Worm (Caenorhabditis elegans): ENCODE measurements around the gene sas-4.

sas-4 gene

ce11 chrIII:8334432-8334831 lies 16.0 kb upstream of the sas-4 start, which contains the start of gene ZC262.4:
Gene ZC262.4, minus strand, starts transcription at chrIII:8334532.
- no peak for TF ChIP-seq crh-2 (tag; optimal IDR thresholded peaks at IDR 0.05)
- TF ChIP-seq nhr-11 (tag; optimal IDR thresholded peaks at IDR 0.05): no peak
- no peak for TF ChIP-seq egl-27 (tag; optimal IDR thresholded peaks at IDR 0.05)
- no peak for TF ChIP-seq elt-1 (tag; optimal IDR thresholded peaks at IDR 0.05)
- no peak for TF ChIP-seq R02D3.7 (tag; optimal IDR thresholded peaks at IDR 0.05)
- no peak for TF ChIP-seq nhr-129 (tag; optimal IDR thresholded peaks at IDR 0.05)
- TF ChIP-seq F13H6.1 (tag; optimal IDR thresholded peaks at IDR 0.05): no peak
- no peak for TF ChIP-seq nhr-6 (tag; optimal IDR thresholded peaks at IDR 0.05)
- TF ChIP-seq mab-5 (tag; optimal IDR thresholded peaks at IDR 0.05): no peak
- TF ChIP-seq lsy-2 (tag; optimal IDR thresholded peaks at IDR 0.05): no peak
- no peak for TF ChIP-seq alr-1 (tag; optimal IDR thresholded peaks at IDR 0.05)
- TF ChIP-seq skn-1 (tag; optimal IDR thresholded peaks at IDR 0.05): no peak
- TF ChIP-seq dmd-4 (tag; optimal IDR thresholded peaks at IDR 0.05): no peak
- no peak for TF ChIP-seq nhr-25 (tag; optimal IDR thresholded peaks at IDR 0.05)
- TF ChIP-seq ztf-11 (tag; optimal IDR thresholded peaks at IDR 0.05): no peak

ce11 chrIII:8331779-8332178 lies 13.4 kb upstream of the sas-4 start, which contains the start of the genes mrps-18A and ZC262.2:
Gene mrps-18A, minus strand, starts transcription at chrIII:8331919.
Gene ZC262.2, plus strand, starts transcription at chrIII:8332062.
- TF ChIP-seq nhr-129 (tag; optimal IDR thresholded peaks at IDR 0.05) (peak; percentile 21), mbf-1 (tag; optimal IDR thresholded peaks at IDR 0.05) (no peak), lsy-2 (tag; optimal IDR thresholded peaks at IDR 0.05) (peak; percentile 73 to 97), C34F6.9 (tag; optimal IDR thresholded peaks at IDR 0.05) (peak; percentile 31)

- TF ChIP-seq ztf-4 (tag; optimal IDR thresholded peaks at IDR 0.05): no peak
- TF ChIP-seq F13H6.1 (tag; optimal IDR thresholded peaks at IDR 0.05): no peak
- TF ChIP-seq mab-5 (tag; optimal IDR thresholded peaks at IDR 0.05): no peak
- no peak for TF ChIP-seq blmp-1 (tag; optimal IDR thresholded peaks at IDR 0.05; ENCODE audit: insufficient read depth)
- no peak for TF ChIP-seq nhr-6 (tag; optimal IDR thresholded peaks at IDR 0.05)
- no peak for TF ChIP-seq mdl-1 (tag; optimal IDR thresholded peaks at IDR 0.05)
- no peak for TF ChIP-seq Y55F3AM.14 (GFP tag; optimal IDR thresholded peaks at IDR 0.05)
- TF ChIP-seq ceh-82 (tag; optimal IDR thresholded peaks at IDR 0.05): no peak
- TF ChIP-seq lin-39 (tag; optimal IDR thresholded peaks at IDR 0.05): no peak
- TF ChIP-seq nhr-23 (tag; optimal IDR thresholded peaks at IDR 0.05): no peak
- TF ChIP-seq mbf-1 (tag; optimal IDR thresholded peaks at IDR 0.05): no peak
These were observed 12.8 kb upstream of the sas-4 start, which contains the start of gene iglr-2 for ce11 chrIII:8331211-8331610. Gene iglr-2, minus strand, starts transcription at chrIII:8331311.

- TF ChIP-seq fos-1 (tag; optimal IDR thresholded peaks at IDR 0.05) (peak; percentile 36), unc-55 (GFP tag; optimal IDR thresholded peaks at IDR 0.05) (no peak)
These were observed 7.5 kb upstream of the sas-4 start, which contains the start of gene ZC262.13 for ce11 chrIII:8325574-8326513. Gene ZC262.13, plus strand, starts transcription at chrIII:8326214.

ce11 chrIII:8324412-8324811 lies 6.0 kb upstream of the sas-4 start, which contains the start of gene F10E9.12:
Gene F10E9.12, plus strand, starts transcription at chrIII:8324542.
- no peak for TF ChIP-seq C34F6.9 (tag; optimal IDR thresholded peaks at IDR 0.05)
- TF ChIP-seq ceh-16 (tag; optimal IDR thresholded peaks at IDR 0.05): no peak
- no peak for TF ChIP-seq lin-13 (GFP tag; optimal IDR thresholded peaks at IDR 0.05)
- TF ChIP-seq nhr-25 (tag; optimal IDR thresholded peaks at IDR 0.05): no peak
- no peak for TF ChIP-seq ceh-82 (tag; optimal IDR thresholded peaks at IDR 0.05)

ce11 chrIII:8322645-8323213 lies 4.3 kb upstream of the sas-4 start, which contains the start of gene F10E9.1:
Gene F10E9.1, plus strand, starts transcription at chrIII:8323163.
- TF ChIP-seq sem-4 (tag; optimal IDR thresholded peaks at IDR 0.05) (no peak), nhr-21 (tag; optimal IDR thresholded peaks at IDR 0.05) (peak; percentile 21), dmd-4 (tag; optimal IDR thresholded peaks at IDR 0.05) (no peak), nhr-6 (tag; optimal IDR thresholded peaks at IDR 0.05) (no peak), lsy-2 (tag; optimal IDR thresholded peaks at IDR 0.05) (peak in 1 of 2 experiments; percentile 32), sma-9 (GFP tag; optimal IDR thresholded peaks at IDR 0.05) (no peak), sma-9 (tag; optimal IDR thresholded peaks at IDR 0.05) (no peak), ama-1 (optimal IDR thresholded peaks at IDR 0.05) (no peak), zag-1 (tag; optimal IDR thresholded peaks at IDR 0.05) (no peak), ZK546.5 (tag; optimal IDR thresholded peaks at IDR 0.05) (no peak), C34F6.9 (tag; optimal IDR thresholded peaks at IDR 0.05) (peak; percentile 14), snpc-4 (tag; optimal IDR thresholded peaks at IDR 0.05) (no peak), nhr-12 (tag; optimal IDR thresholded peaks at IDR 0.05) (no peak), ztf-4 (tag; optimal IDR thresholded peaks at IDR 0.05) (no peak), fos-1 (tag; optimal IDR thresholded peaks at IDR 0.05) (no peak), Y55F3AM.14 (GFP tag; optimal IDR thresholded peaks at IDR 0.05) (no peak), nhr-77 (tag; optimal IDR thresholded peaks at IDR 0.05) (no peak), mab-5 (tag; optimal IDR thresholded peaks at IDR 0.05) (no peak), nhr-237 (tag; optimal IDR thresholded peaks at IDR 0.05) (no peak), elt-3 (tag; optimal IDR thresholded peaks at IDR 0.05) (no peak), lin-11 (tag; optimal IDR thresholded peaks at IDR 0.05) (peak; percentile 29)

All from whole organism, L2 larva.